Fruit fly (Drosophila melanogaster): Measurements from ENCODE around the gene Argk2.

The Argk2 gene

DNA sequence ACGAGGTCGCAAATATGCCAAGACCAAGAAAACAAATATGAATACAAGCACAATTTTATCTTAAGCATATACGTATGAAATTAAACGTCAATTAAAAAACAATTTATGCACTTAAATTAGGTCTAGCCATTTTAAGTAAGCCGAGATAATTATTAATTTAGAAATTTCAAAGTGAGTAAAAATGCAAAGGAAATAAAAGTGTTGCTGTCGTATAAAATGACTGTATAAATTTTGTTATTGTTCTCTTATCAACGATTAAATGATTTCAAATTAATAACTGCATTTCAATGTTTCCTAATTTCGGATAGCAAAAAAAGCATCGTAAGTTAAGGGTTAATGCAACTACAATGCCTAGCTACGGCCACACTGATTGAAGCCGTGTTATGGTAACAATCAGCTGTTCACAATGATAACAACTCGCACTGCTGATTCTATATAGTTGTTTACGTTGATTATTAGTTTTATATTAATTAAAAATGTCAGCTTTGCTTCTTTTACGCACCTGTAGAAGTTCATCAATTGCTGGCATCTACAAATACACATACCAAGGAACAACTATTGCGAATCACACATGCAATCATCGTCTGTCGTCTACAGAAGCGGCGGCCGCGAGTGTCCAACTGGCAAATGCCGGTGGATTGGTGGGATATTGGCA is 25.6 kb downstream of the Argk2 start, which contains the start of the genes CG4911 and CG4942:
TSS of gene CG4911 (minus strand) at position 1 of the 655 bp plus-strand sequence.
TSS of gene CG4942 (plus strand) at position 375 of the 655 bp plus-strand sequence.
- TF ChIP-seq toe (GFP tag; optimal IDR thresholded peaks at IDR 0.05) (peak; percentile 28), CG5204 (GFP tag; optimal IDR thresholded peaks at IDR 0.05) (peak; percentile 63), CG7045 (GFP tag; optimal IDR thresholded peaks at IDR 0.05) (peak; percentile 74), CG11617 (GFP tag; optimal IDR thresholded peaks at IDR 0.05) (peak; percentile 46), Clk (GFP tag; optimal IDR thresholded peaks at IDR 0.05) (peak; percentile 45), cnc (optimal IDR thresholded peaks at IDR 0.05) (no peak), CG33017 (tag; optimal IDR thresholded peaks at IDR 0.05) (no peak), kay (GFP tag; ENCODE audit: borderline replicate concordance) (no peak), CG1620 (GFP tag; optimal IDR thresholded peaks at IDR 0.05) (peak; percentile 73), CG12768 (GFP tag; optimal IDR thresholded peaks at IDR 0.05) (peak; percentile 46), ovo (GFP tag; optimal IDR thresholded peaks at IDR 0.05) (peak; percentile 26), pad (GFP tag; optimal IDR thresholded peaks at IDR 0.05) (no peak), Crg-1 (GFP tag; optimal IDR thresholded peaks at IDR 0.05) (peak; percentile 66), Mnt (GFP tag; optimal IDR thresholded peaks at IDR 0.05) (peak; percentile 4), bab1 (GFP tag; optimal IDR thresholded peaks at IDR 0.05) (no peak), Hr96 (GFP tag; optimal IDR thresholded peaks at IDR 0.05) (peak; percentile 76), cic (GFP tag; optimal IDR thresholded peaks at IDR 0.05) (peak; percentile 57), tj (GFP tag; optimal IDR thresholded peaks at IDR 0.05) (peak; percentile 32), CG7101 (tag; optimal IDR thresholded peaks at IDR 0.05) (peak; percentile 56), CG14711 (tag; optimal IDR thresholded peaks at IDR 0.05) (peak; percentile 62)

DNA sequence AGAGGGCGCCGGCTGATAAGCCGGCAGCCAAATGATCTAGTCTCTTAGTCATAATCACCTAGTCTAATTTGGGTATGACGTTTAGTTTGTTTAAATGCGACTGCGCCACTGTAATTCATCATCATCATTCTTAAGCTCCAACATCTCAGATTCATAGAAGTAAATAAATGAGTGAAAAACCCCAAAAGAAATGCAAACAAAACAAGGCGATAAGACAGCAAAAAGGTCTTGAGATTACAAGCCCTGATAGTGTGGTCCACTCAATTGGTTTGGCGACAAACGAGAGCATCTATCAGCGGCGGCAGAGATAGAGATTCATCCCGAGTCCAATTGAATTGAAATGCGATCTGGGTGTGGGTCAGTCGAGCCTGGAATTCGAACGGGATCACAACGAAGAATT is 27.0 kb downstream of the Argk2 start, which contains the start of gene teq:
TSS of gene teq (plus strand) at position 359 of the 400 bp plus-strand sequence.
- no peak for TF ChIP-seq cnc (optimal IDR thresholded peaks at IDR 0.05)
- TF ChIP-seq toe (GFP tag; optimal IDR thresholded peaks at IDR 0.05) = no peak
- TF ChIP-seq cic (GFP tag; optimal IDR thresholded peaks at IDR 0.05) = peak; percentile 22
- TF ChIP-seq bab1 (GFP tag; optimal IDR thresholded peaks at IDR 0.05) = no peak
- TF ChIP-seq kay (GFP tag; ENCODE audit: borderline replicate concordance) = peak; percentile 85
- TF ChIP-seq CG7101 (tag; optimal IDR thresholded peaks at IDR 0.05) = no peak
- TF ChIP-seq CG11617 (GFP tag; optimal IDR thresholded peaks at IDR 0.05) = no peak
- TF ChIP-seq Crg-1 (GFP tag; optimal IDR thresholded peaks at IDR 0.05) = no peak
- TF ChIP-seq ovo (GFP tag; optimal IDR thresholded peaks at IDR 0.05) = no peak
- no peak for TF ChIP-seq Mnt (GFP tag; optimal IDR thresholded peaks at IDR 0.05)

DNA sequence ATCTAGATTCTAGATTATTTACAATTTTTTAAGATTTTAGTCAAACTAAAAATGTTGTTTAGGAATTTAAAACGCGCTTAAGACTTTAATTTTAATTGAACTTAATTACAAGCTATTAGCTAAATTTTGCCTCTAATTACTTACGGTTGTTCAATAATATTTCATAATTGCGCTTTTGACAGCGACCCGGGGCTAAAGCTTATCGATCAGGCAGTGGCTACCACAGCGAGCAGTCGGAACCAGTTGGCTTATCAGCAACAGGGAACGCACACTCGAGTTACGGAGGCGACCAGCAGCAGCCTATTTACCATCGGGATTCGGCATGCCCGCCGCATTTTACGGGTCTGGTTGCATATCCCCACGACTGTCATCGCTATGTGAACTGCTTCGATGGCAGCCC is 27.6 kb downstream of the Argk2 start:
- TF ChIP-seq bab1 (GFP tag; optimal IDR thresholded peaks at IDR 0.05) = no peak
- TF ChIP-seq CG11617 (GFP tag; optimal IDR thresholded peaks at IDR 0.05) = no peak
- no peak for TF ChIP-seq kay (GFP tag; ENCODE audit: borderline replicate concordance)
- TF ChIP-seq Hr96 (GFP tag; optimal IDR thresholded peaks at IDR 0.05) = no peak
- TF ChIP-seq CG7101 (tag; optimal IDR thresholded peaks at IDR 0.05) = no peak
- no peak for TF ChIP-seq Crg-1 (GFP tag; optimal IDR thresholded peaks at IDR 0.05)
- no peak for TF ChIP-seq cnc (optimal IDR thresholded peaks at IDR 0.05)
- no peak for TF ChIP-seq CG12768 (GFP tag; optimal IDR thresholded peaks at IDR 0.05)
- no peak for TF ChIP-seq CG33017 (tag; optimal IDR thresholded peaks at IDR 0.05)
- TF ChIP-seq cic (GFP tag; optimal IDR thresholded peaks at IDR 0.05) = no peak
- no peak for TF ChIP-seq CG1620 (GFP tag; optimal IDR thresholded peaks at IDR 0.05)
- TF ChIP-seq CG14711 (tag; optimal IDR thresholded peaks at IDR 0.05) = no peak
- TF ChIP-seq pad (GFP tag; optimal IDR thresholded peaks at IDR 0.05) = no peak

DNA sequence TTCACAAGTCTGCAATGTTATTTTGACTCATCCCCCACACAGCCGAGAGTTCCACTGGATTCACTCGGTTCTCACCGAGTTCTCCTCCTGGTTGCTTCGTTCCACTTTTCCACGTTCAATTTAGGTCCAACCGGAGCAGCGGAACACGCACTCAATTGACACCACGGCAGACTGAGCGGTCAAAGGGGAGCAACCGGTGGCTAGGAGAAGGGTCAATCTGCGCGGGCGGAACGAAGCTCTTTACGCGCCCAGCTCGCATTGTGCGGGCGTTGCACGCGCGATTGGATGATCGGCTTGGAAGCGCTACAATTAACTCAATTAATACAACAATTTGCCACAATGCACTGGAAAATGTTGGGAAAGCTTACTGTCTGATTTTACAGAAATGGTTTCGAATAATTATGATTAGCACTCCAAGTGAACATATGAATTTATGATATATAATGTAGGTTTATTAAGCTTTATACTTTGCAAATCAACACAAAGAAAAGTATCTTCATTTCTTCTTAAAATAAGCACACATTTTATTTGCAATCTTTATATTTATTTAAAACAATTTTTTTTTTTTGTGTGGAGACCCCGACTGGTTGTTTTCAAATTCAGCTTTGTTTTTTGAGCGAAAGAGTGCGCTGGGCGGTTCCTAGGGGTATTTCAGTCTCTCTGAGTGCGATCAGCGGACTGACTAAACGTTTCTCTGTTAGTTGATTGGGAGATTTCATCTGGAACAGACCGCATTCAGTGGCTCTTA is 45.3 kb downstream of the Argk2 start, which contains the start of gene CG32032:
TSS of gene CG32032 (plus strand) at position 698 of the 748 bp plus-strand sequence.
- TF ChIP-seq CG1620 (GFP tag; optimal IDR thresholded peaks at IDR 0.05) = no peak
- peak; percentile 27 for TF ChIP-seq toe (GFP tag; optimal IDR thresholded peaks at IDR 0.05)
- peak; percentile 14 for TF ChIP-seq CG14711 (tag; optimal IDR thresholded peaks at IDR 0.05)
- TF ChIP-seq pad (GFP tag; optimal IDR thresholded peaks at IDR 0.05) = no peak
- TF ChIP-seq CG5204 (GFP tag; optimal IDR thresholded peaks at IDR 0.05) = peak; percentile 39
- TF ChIP-seq Mnt (GFP tag; optimal IDR thresholded peaks at IDR 0.05) = no peak
- TF ChIP-seq Hr96 (GFP tag; optimal IDR thresholded peaks at IDR 0.05) = no peak
- TF ChIP-seq Clk (GFP tag; optimal IDR thresholded peaks at IDR 0.05) = no peak
- peak; percentile 25 for TF ChIP-seq CG7101 (tag; optimal IDR thresholded peaks at IDR 0.05)
- peak; percentile 21 for TF ChIP-seq CG11617 (GFP tag; optimal IDR thresholded peaks at IDR 0.05)
- TF ChIP-seq kay (GFP tag; ENCODE audit: borderline replicate concordance) = no peak
- peak; percentile 38 for TF ChIP-seq CG33017 (tag; optimal IDR thresholded peaks at IDR 0.05)
- no peak for TF ChIP-seq ovo (GFP tag; optimal IDR thresholded peaks at IDR 0.05)

DNA sequence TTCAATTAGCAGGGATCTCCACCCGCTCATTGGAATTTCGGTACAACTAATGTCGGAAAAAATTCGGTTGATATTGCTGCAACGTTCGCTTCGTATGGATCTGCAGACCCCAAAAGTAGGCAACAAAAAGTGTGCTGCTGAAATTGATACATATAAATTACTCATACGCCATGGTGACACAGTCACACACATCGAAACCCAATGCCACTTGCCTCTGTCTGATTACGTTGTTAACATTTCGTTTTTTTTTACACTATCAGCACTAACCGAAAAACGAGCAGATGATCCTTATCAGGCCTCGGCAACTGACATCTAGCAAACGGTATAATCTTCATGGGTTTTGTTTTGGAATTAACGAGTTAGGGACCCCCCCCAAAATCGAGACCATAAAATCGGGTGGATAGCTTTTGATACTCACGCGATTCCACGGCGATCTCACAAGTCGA is 47.8 kb downstream of the Argk2 start:
- TF ChIP-seq bab1 (GFP tag; optimal IDR thresholded peaks at IDR 0.05) = no peak
- peak; percentile 63 for TF ChIP-seq kay (GFP tag; ENCODE audit: borderline replicate concordance)

DNA sequence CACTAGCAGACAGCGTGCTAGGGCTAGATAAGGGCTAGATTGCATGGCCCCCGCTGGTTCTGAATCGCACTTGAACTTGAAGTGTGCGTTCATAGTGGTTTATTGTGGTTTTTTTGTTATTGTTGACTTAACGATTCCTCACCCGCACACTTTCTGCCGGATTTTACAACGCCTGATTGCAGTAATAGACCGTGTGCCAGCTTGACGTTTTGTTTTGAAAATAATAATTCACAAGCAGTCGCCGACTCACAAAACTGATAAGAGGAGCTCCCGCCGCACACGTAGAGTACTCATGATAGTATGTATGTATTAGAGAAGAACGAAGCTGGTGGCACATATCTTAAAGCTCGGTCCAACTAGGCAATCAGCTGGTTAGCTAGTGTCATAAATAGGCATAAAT is 48.5 kb downstream of the Argk2 start:
- TF ChIP-seq CG14711 (tag; optimal IDR thresholded peaks at IDR 0.05) (peak; percentile 6), pad (GFP tag; optimal IDR thresholded peaks at IDR 0.05) (no peak), CG11617 (GFP tag; optimal IDR thresholded peaks at IDR 0.05) (peak; percentile 16), CG5204 (GFP tag; optimal IDR thresholded peaks at IDR 0.05) (no peak), CG7101 (tag; optimal IDR thresholded peaks at IDR 0.05) (peak; percentile 27), toe (GFP tag; optimal IDR thresholded peaks at IDR 0.05) (no peak), ovo (GFP tag; optimal IDR thresholded peaks at IDR 0.05) (no peak), cic (GFP tag; optimal IDR thresholded peaks at IDR 0.05) (peak; percentile 98), Crg-1 (GFP tag; optimal IDR thresholded peaks at IDR 0.05) (no peak), Hr96 (GFP tag; optimal IDR thresholded peaks at IDR 0.05) (peak; percentile 54), CG12768 (GFP tag; optimal IDR thresholded peaks at IDR 0.05) (peak; percentile 53), Clk (GFP tag; optimal IDR thresholded peaks at IDR 0.05) (peak; percentile 65), CG1620 (GFP tag; optimal IDR thresholded peaks at IDR 0.05) (no peak), CG33017 (tag; optimal IDR thresholded peaks at IDR 0.05) (peak; percentile 80), CG7045 (GFP tag; optimal IDR thresholded peaks at IDR 0.05) (peak; percentile 3), Mnt (GFP tag; optimal IDR thresholded peaks at IDR 0.05) (peak; percentile 81), tj (GFP tag; optimal IDR thresholded peaks at IDR 0.05) (no peak), cnc (optimal IDR thresholded peaks at IDR 0.05) (no peak), bab1 (GFP tag; optimal IDR thresholded peaks at IDR 0.05) (no peak), kay (GFP tag; ENCODE audit: borderline replicate concordance) (peak; percentile 80)

All from whole organism, adult.